Worm (Caenorhabditis elegans): Measurements from ENCODE around the gene cut-1.
A peak's percentile ranks its signal among the peaks of the same experiment; 100 is the strongest.

The cut-1 gene

ce11 chrII:11284701-11285100 is 15.8 kb downstream of the cut-1 start:
- TF ChIP-seq xbp-1 (tag; optimal IDR thresholded peaks at IDR 0.05) (no peak), lin-14 (GFP tag; optimal IDR thresholded peaks at IDR 0.05) (peak; percentile 13), nhr-85 (tag) (peak; percentile 51), ztf-11 (tag; optimal IDR thresholded peaks at IDR 0.05) (no peak), tbx-2 (tag; optimal IDR thresholded peaks at IDR 0.05) (peak; percentile 17), unc-130 (tag; optimal IDR thresholded peaks at IDR 0.05) (peak; percentile 96), sup-37 (GFP tag; optimal IDR thresholded peaks at IDR 0.05) (no peak), ceh-90 (tag; optimal IDR thresholded peaks at IDR 0.05) (no peak), ama-1 (optimal IDR thresholded peaks at IDR 0.05) (no peak)

ce11 chrII:11285282-11285933 is 16.5 kb downstream of the cut-1 start:
- TF ChIP-seq elt-2 (tag; optimal IDR thresholded peaks at IDR 0.05) (peak; percentile 25), ceh-88 (GFP tag; IDR thresholded peaks at IDR 0.05) (no peak)

- TF ChIP-seq mep-1 (tag; optimal IDR thresholded peaks at IDR 0.05) (no peak), unc-98 (GFP tag; IDR thresholded peaks at IDR 0.05) (no peak), lsy-2 (tag; optimal IDR thresholded peaks at IDR 0.05) (no peak), mef-2 (tag; optimal IDR thresholded peaks at IDR 0.05) (no peak), dpl-1 (GFP tag; optimal IDR thresholded peaks at IDR 0.05) (no peak), pax-3 (tag; optimal IDR thresholded peaks at IDR 0.05) (no peak), unc-130 (tag; optimal IDR thresholded peaks at IDR 0.05) (peak; percentile 59), nhr-85 (tag) (peak; percentile 59), hpl-2 (GFP tag; optimal IDR thresholded peaks at IDR 0.05) (no peak), tlp-1 (tag; optimal IDR thresholded peaks at IDR 0.05) (no peak), lin-14 (GFP tag; optimal IDR thresholded peaks at IDR 0.05) (peak; percentile 42), tbx-2 (tag; optimal IDR thresholded peaks at IDR 0.05) (peak; percentile 47), blmp-1 (tag; optimal IDR thresholded peaks at IDR 0.05) (peak; percentile 59)
These were observed 17.5 kb downstream of the cut-1 start for ce11 chrII:11286445-11286844.

ce11 chrII:11288148-11288547 is 19.2 kb downstream of the cut-1 start:
- no peak for TF ChIP-seq snpc-4 (tag; optimal IDR thresholded peaks at IDR 0.05)
- TF ChIP-seq efl-1 (optimal IDR thresholded peaks at IDR 0.05), result no peak
- peak in 1 of 2 experiments; percentile 56 for TF ChIP-seq efl-1 (GFP tag; optimal IDR thresholded peaks at IDR 0.05 in 1 of 2)

ce11 chrII:11290109-11290784 is 21.3 kb downstream of the cut-1 start, which contains the start of gene C47G2.3:
Gene C47G2.3, minus strand, starts transcription at chrII:11290159.
- TF ChIP-seq nhr-76 (tag; optimal IDR thresholded peaks at IDR 0.05), result no peak
- TF ChIP-seq fkh-4 (tag; optimal IDR thresholded peaks at IDR 0.05; ENCODE audit: borderline replicate concordance), result peak; percentile 31
- TF ChIP-seq ces-1 (GFP tag; optimal IDR thresholded peaks at IDR 0.05), result no peak
- no peak for TF ChIP-seq pag-3 (tag; optimal IDR thresholded peaks at IDR 0.05; ENCODE audit: borderline replicate concordance, insufficient read depth)
- no peak for TF ChIP-seq nhr-11 (tag; optimal IDR thresholded peaks at IDR 0.05)
- no peak for TF ChIP-seq pqm-1 (tag; optimal IDR thresholded peaks at IDR 0.05)
- peak; percentile 7 for TF ChIP-seq nhr-28 (tag; optimal IDR thresholded peaks at IDR 0.05)
- TF ChIP-seq hpl-2 (GFP tag; optimal IDR thresholded peaks at IDR 0.05), result no peak
- peak; percentile 52 for TF ChIP-seq nhr-19 (GFP tag; conservative IDR thresholded peaks at IDR 0.05)
- TF ChIP-seq ceh-82 (tag; optimal IDR thresholded peaks at IDR 0.05), result no peak
- TF ChIP-seq C04F5.9 (tag; optimal IDR thresholded peaks at IDR 0.05), result no peak
- no peak for TF ChIP-seq sup-37 (GFP tag; optimal IDR thresholded peaks at IDR 0.05)
- peak in 1 of 2 experiments; percentile 64 for TF ChIP-seq ztf-11 (tag; optimal IDR thresholded peaks at IDR 0.05)
- no peak for TF ChIP-seq ama-1 (optimal IDR thresholded peaks at IDR 0.05)
- TF ChIP-seq elt-3 (tag; optimal IDR thresholded peaks at IDR 0.05), result no peak
- TF ChIP-seq dsc-1 (tag; optimal IDR thresholded peaks at IDR 0.05), result peak; percentile 59
- TF ChIP-seq nhr-77 (tag; optimal IDR thresholded peaks at IDR 0.05), result no peak
- TF ChIP-seq zag-1 (tag; optimal IDR thresholded peaks at IDR 0.05), result no peak
- TF ChIP-seq pax-3 (tag; optimal IDR thresholded peaks at IDR 0.05), result no peak
- TF ChIP-seq jun-1 (tag; optimal IDR thresholded peaks at IDR 0.05), result no peak
- peak; percentile 60 for TF ChIP-seq lir-3 (tag; optimal IDR thresholded peaks at IDR 0.05; ENCODE audit: poor library complexity)
- no peak for TF ChIP-seq unc-86 (tag; optimal IDR thresholded peaks at IDR 0.05)
- TF ChIP-seq egl-27 (tag; optimal IDR thresholded peaks at IDR 0.05), result no peak
- peak; percentile 4 for TF ChIP-seq mep-1 (tag; optimal IDR thresholded peaks at IDR 0.05)
- TF ChIP-seq egl-13 (tag; optimal IDR thresholded peaks at IDR 0.05), result peak; percentile 46
- TF ChIP-seq nhr-90 (tag; optimal IDR thresholded peaks at IDR 0.05; ENCODE audit: poor library complexity), result peak; percentile 73
